Worm (Caenorhabditis elegans): ENCODE data around the gene irld-24.

DNA sequence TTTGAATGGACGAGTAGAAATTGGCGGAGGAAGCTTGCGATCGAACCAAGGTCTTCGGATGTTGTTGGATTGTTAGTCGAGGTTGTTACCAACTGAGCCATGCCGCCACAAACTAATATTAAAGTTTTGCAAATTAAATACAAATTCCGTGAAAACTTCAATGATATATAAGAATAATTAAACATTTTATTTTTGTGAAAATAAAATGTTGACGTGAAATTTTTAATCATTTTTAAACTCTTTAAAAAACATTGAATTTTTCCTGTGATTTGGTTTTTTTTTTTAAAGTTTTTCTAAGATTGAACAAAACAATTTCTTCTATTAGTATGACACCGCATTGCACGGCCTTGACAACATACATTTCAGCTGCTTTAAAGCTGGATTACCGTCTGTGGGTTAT, 4.3 kb downstream of the irld-24 start, which contains the start of gene C31E10.11:
- TF ChIP-seq W03F9.2 (tag; optimal IDR thresholded peaks at IDR 0.05) (no peak), him-1 (tag; optimal IDR thresholded peaks at IDR 0.05) (no peak), dao-5 (tag; optimal IDR thresholded peaks at IDR 0.05) (no peak)

Data from whole organism, L4/young adult.